Fruit fly (Drosophila melanogaster): ENCODE measurements around the gene Rox8.
A peak's percentile ranks its signal among the peaks of the same experiment; 100 is the strongest.

Gene Rox8

DNA sequence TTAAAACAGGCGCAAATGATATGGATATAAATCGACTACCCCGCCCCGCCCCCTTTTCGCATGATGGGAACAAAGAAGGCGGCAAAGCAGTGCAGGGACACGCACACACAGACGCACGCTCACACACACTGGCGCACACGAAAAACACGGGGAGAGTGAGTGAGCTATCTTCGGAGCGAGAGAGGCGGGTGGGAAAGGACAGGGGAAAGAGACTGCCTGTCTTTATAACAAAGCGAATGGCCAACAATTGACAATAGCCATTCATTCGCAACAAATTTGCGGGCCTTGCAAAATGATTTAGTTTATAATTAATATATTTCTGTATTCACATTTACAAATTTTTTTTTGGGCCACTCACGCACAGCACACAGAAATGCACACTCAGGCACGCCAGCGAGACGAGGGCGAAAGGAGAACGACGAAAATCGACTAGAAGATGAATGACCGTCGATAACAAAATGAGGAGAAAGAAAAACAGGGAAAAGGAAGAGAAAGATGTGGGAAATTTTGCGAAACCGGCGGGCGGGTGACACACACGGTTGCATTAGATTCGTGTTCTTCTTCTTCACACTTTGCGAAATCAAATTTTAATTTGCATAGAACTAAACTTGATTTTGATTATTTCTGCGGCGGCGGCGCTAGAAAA is 1.4 kb downstream of the Rox8 start (continued):
- TF ChIP-seq CG15479 (GFP tag; optimal IDR thresholded peaks at IDR 0.05) (peak; percentile 86), Drgx (GFP tag; IDR thresholded peaks at IDR 0.05) (0 out of 2 replicates have a peak, but pooled peaks have one; percentile 15), seq (GFP tag; IDR thresholded peaks at IDR 0.05) (no peak), Dll (GFP tag; IDR thresholded peaks at IDR 0.05; ENCODE audit: partially characterized antibody) (0 out of 4 replicates have a peak, but pooled peaks have one; percentile 26), nom (GFP tag; optimal IDR thresholded peaks at IDR 0.05) (peak; percentile 43), Ets65A (GFP tag) (no peak), da (GFP tag; optimal IDR thresholded peaks at IDR 0.05) (no peak), yki (optimal IDR thresholded peaks at IDR 0.05) (peak; percentile 20), CG8290 (GFP tag; optimal IDR thresholded peaks at IDR 0.05) (no peak), CG8290 (tag; optimal IDR thresholded peaks at IDR 0.05) (peak in 1 of 2 experiments; percentile 18), CG5953 (GFP tag; IDR thresholded peaks at IDR 0.05) (no peak), Doc3 (GFP tag; IDR thresholded peaks at IDR 0.05; ENCODE audit: partially characterized antibody) (0 out of 3 replicates have a peak, but pooled peaks have one; percentile 25), Bgb (GFP tag; IDR thresholded peaks at IDR 0.05; ENCODE audit: partially characterized antibody) (peak; percentile 13; the same call in 1 of the 2 replicates), CG2116 (GFP tag; optimal IDR thresholded peaks at IDR 0.05) (peak; percentile 87), CG3065 (GFP tag; optimal IDR thresholded peaks at IDR 0.05) (peak; percentile 27), D (optimal IDR thresholded peaks at IDR 0.05) (peak; percentile 22), D (GFP tag; optimal IDR thresholded peaks at IDR 0.05) (no peak), ftz-f1 (GFP tag; optimal IDR thresholded peaks at IDR 0.05) (peak; percentile 65), CG10543 (GFP tag; optimal IDR thresholded peaks at IDR 0.05) (peak; percentile 24), amos (GFP tag; IDR thresholded peaks at IDR 0.05; ENCODE audit: partially characterized antibody) (peak; percentile 16; the same call in 1 of the 2 replicates), CG12155 (GFP tag; optimal IDR thresholded peaks at IDR 0.05) (peak; percentile 20), fd3F (GFP tag; optimal IDR thresholded peaks at IDR 0.05) (no peak), ci (GFP tag; IDR thresholded peaks at IDR 0.05) (no peak), fd64A (GFP tag; optimal IDR thresholded peaks at IDR 0.05) (no peak), CG17385 (GFP tag; optimal IDR thresholded peaks at IDR 0.05) (peak; percentile 75), CG31365 (tag; optimal IDR thresholded peaks at IDR 0.05) (peak; percentile 81)

- TF ChIP-seq tx (GFP tag; optimal IDR thresholded peaks at IDR 0.05) (no peak), onecut (GFP tag; IDR thresholded peaks at IDR 0.05) (peak; percentile 31; the same call in 1 of the 2 replicates), D (optimal IDR thresholded peaks at IDR 0.05) (no peak), D (GFP tag; optimal IDR thresholded peaks at IDR 0.05) (no peak), CG4707 (GFP tag; optimal IDR thresholded peaks at IDR 0.05) (no peak), Dfd (GFP tag; optimal IDR thresholded peaks at IDR 0.05) (no peak), chif (GFP tag; optimal IDR thresholded peaks at IDR 0.05) (no peak), seq (GFP tag; IDR thresholded peaks at IDR 0.05) (no peak), CG11504 (tag; optimal IDR thresholded peaks at IDR 0.05) (no peak), Oli (tag; optimal IDR thresholded peaks at IDR 0.05) (no peak), NfI (GFP tag; optimal IDR thresholded peaks at IDR 0.05) (no peak), nmo (GFP tag; optimal IDR thresholded peaks at IDR 0.05) (no peak), az2 (GFP tag; optimal IDR thresholded peaks at IDR 0.05) (no peak), CG15011 (GFP tag; optimal IDR thresholded peaks at IDR 0.05) (no peak), Med (GFP tag) (peak; percentile 26), CG7745 (tag; optimal IDR thresholded peaks at IDR 0.05) (no peak), CG32767 (GFP tag; IDR thresholded peaks at IDR 0.05) (no peak), Rx (GFP tag; IDR thresholded peaks at IDR 0.05) (0 out of 2 replicates have a peak, but pooled peaks have one; percentile 12), pzg (GFP tag; optimal IDR thresholded peaks at IDR 0.05) (peak; percentile 3), CG10565 (GFP tag; optimal IDR thresholded peaks at IDR 0.05) (no peak), Hr3 (GFP tag; optimal IDR thresholded peaks at IDR 0.05) (no peak), E2f1 (GFP tag; IDR thresholded peaks at IDR 0.05) (no peak), slou (GFP tag; optimal IDR thresholded peaks at IDR 0.05) (no peak), Xrp1 (GFP tag; IDR thresholded peaks at IDR 0.05) (no peak), CG9932 (GFP tag; IDR thresholded peaks at IDR 0.05) (no peak), B-H2 (GFP tag; optimal IDR thresholded peaks at IDR 0.05) (no peak)
Observed at dm6 chr3R:24038736-24039556, 9.1 kb downstream of the Rox8 start, which contains the start of gene Miro. Gene Miro, minus strand, starts transcription at chr3R:24038847.

Measured in whole organism, embryonic.